Worm (Caenorhabditis elegans) whole organism, mixed stage, embryonic: ENCODE measurements around the gene T25D1.2.

Experiments
- M03D4.4 ChIP-seq: sonication (generic microtip); optimal IDR thresholded peaks from 2 replicates; lab custom pipeline; 2017; ENCODE audit warnings: mild to moderate bottlenecking, missing genetic modification characterization, missing compliant biosample characterization
- blmp-1 ChIP-seq: fragments of 150-350 bp; optimal IDR thresholded peaks from 2 replicates; lab custom pipeline; 2014; ENCODE audit warnings: missing biosample characterization, missing genetic modification characterization
- ceh-39 ChIP-seq: fragments of 150-350 bp; optimal IDR thresholded peaks from 2 replicates; lab custom pipeline; 2014; ENCODE audit warnings: missing biosample characterization, missing genetic modification characterization
- ceh-43 ChIP-seq: fragments of 200-800 bp; sonication (Bioruptor generic); optimal IDR thresholded peaks from 2 replicates; lab custom pipeline; 2018; ENCODE audit warnings: mild to moderate bottlenecking, missing genetic modification characterization, moderate library complexity, missing compliant biosample characterization
- ces-1 ChIP-seq: fragments of 150-350 bp; optimal IDR thresholded peaks from 2 replicates; lab custom pipeline; 2014; ENCODE audit warnings: missing biosample characterization, missing genetic modification reagents, missing genetic modification characterization
- cnd-1 ChIP-seq: fragments of 200-800 bp; sonication (Bioruptor generic); optimal IDR thresholded peaks from 2 replicates; lab custom pipeline; 2018; ENCODE audit warnings: mild to moderate bottlenecking, missing genetic modification characterization, missing compliant biosample characterization
- drap-1 ChIP-seq: fragments of 200-800 bp; sonication (Bioruptor generic); optimal IDR thresholded peaks from 3 replicates; lab custom pipeline; 2018; ENCODE audit warnings: mild to moderate bottlenecking, missing genetic modification characterization, missing compliant biosample characterization
- elt-1 ChIP-seq: sonication (generic microtip); optimal IDR thresholded peaks from 2 replicates; lab custom pipeline; 2017; ENCODE audit warnings: missing genetic modification characterization, mild to moderate bottlenecking, missing compliant biosample characterization, antibody characterized with exemption, moderate library complexity, borderline replicate concordance; ENCODE audit not compliant: insufficient read depth
- elt-3 ChIP-seq: fragments of 150-350 bp; optimal IDR thresholded peaks from 2 replicates; lab custom pipeline; 2014; ENCODE audit warnings: missing biosample characterization, missing genetic modification characterization
- flh-1 ChIP-seq: fragments of 200-800 bp; sonication (Bioruptor generic); optimal IDR thresholded peaks from 2 replicates; lab custom pipeline; 2018; ENCODE audit warnings: mild to moderate bottlenecking, missing genetic modification characterization, moderate library complexity, missing compliant biosample characterization
- hlh-1 ChIP-seq: fragments of 150-350 bp; optimal IDR thresholded peaks from 2 replicates; lab custom pipeline; 2014; ENCODE audit warnings: missing biosample characterization, missing genetic modification reagents, missing genetic modification characterization
- lin-13 ChIP-seq: fragments of 150-350 bp; optimal IDR thresholded peaks from 2 replicates; lab custom pipeline; 2014; ENCODE audit warnings: missing biosample characterization, missing genetic modification characterization
- lin-32 ChIP-seq: fragments of 200-800 bp; sonication (Bioruptor generic); optimal IDR thresholded peaks from 2 replicates; lab custom pipeline; 2018; ENCODE audit warnings: mild to moderate bottlenecking, missing genetic modification characterization, missing compliant biosample characterization
- mep-1 ChIP-seq: fragments of 150-350 bp; optimal IDR thresholded peaks from 2 replicates; lab custom pipeline; 2017; ENCODE audit warnings: missing biosample characterization, missing genetic modification reagents, missing genetic modification characterization, inconsistent platforms
- mls-2 ChIP-seq: sonication (generic microtip); optimal IDR thresholded peaks from 2 replicates; lab custom pipeline; 2016; ENCODE audit warnings: mild to moderate bottlenecking, missing genetic modification characterization, moderate library complexity, missing compliant biosample characterization
- nhr-12 ChIP-seq: fragments of 150-350 bp; optimal IDR thresholded peaks from 2 replicates; lab custom pipeline; 2014; ENCODE audit warnings: missing biosample characterization, missing genetic modification characterization
- nhr-2 ChIP-seq: fragments of 150-350 bp; optimal IDR thresholded peaks from 2 replicates; lab custom pipeline; 2014; ENCODE audit warnings: missing biosample characterization, missing genetic modification characterization
- nhr-28 ChIP-seq: fragments of 150-350 bp; optimal IDR thresholded peaks from 2 replicates; lab custom pipeline; 2014; ENCODE audit warnings: missing biosample characterization, missing genetic modification characterization
- nhr-76 ChIP-seq: sonication (generic microtip); optimal IDR thresholded peaks from 2 replicates; lab custom pipeline; 2017; ENCODE audit warnings: missing biosample characterization, missing genetic modification characterization
- pha-4 ChIP-seq: fragments of 150-350 bp; optimal IDR thresholded peaks from 2 replicates; lab custom pipeline; 2018; ENCODE audit warnings: missing biosample characterization, missing genetic modification reagents, missing genetic modification characterization
- sem-2 ChIP-seq: fragments of 200-800 bp; sonication (Bioruptor generic); optimal IDR thresholded peaks from 2 replicates; lab custom pipeline; 2018; ENCODE audit warnings: mild to moderate bottlenecking, missing genetic modification characterization, missing compliant biosample characterization
- snpc-4 ChIP-seq: fragments of 150-350 bp; optimal IDR thresholded peaks from 2 replicates; lab custom pipeline; 2014; ENCODE audit warnings: missing biosample characterization, missing genetic modification characterization
- sptf-1 ChIP-seq: sonication (generic microtip); optimal IDR thresholded peaks from 2 replicates; lab custom pipeline; 2017; ENCODE audit warnings: mild to moderate bottlenecking, missing genetic modification characterization, moderate library complexity, missing compliant biosample characterization
- unc-120 ChIP-seq: sonication (generic microtip); optimal IDR thresholded peaks from 2 replicates; lab custom pipeline; 2017; ENCODE audit warnings: missing genetic modification characterization, missing compliant biosample characterization; ENCODE audit not compliant: poor library complexity, severe bottlenecking
- unc-62 ChIP-seq: fragments of 150-350 bp; optimal IDR thresholded peaks from 2 replicates; lab custom pipeline; 2014; ENCODE audit warnings: missing biosample characterization, missing genetic modification reagents, missing genetic modification characterization
- zip-8 ChIP-seq: fragments of 150-350 bp; optimal IDR thresholded peaks from 2 replicates; lab custom pipeline; 2014; ENCODE audit warnings: missing biosample characterization, missing genetic modification characterization
- ztf-11 ChIP-seq: fragments of 150-350 bp; optimal IDR thresholded peaks from 2 replicates; lab custom pipeline; 2014; ENCODE audit warnings: missing biosample characterization, missing genetic modification characterization

The T25D1.2 gene

ce11 chrX:16536230-16536940 lies 21.0 kb downstream of the T25D1.2 start, which contains the start of gene pat-9:
TSS of gene pat-9 (plus strand) at chrX:16536890.
- peak; percentile 78 for TF ChIP-seq hlh-1
- no peak for TF ChIP-seq nhr-76 (tag; lab: Kevin White, UChicago)
- TF ChIP-seq ceh-39 (tag; lab: Kevin White, UChicago), result no peak
- no peak for TF ChIP-seq flh-1
- peak; percentile 68 for TF ChIP-seq unc-120
- peak; percentile 32 for TF ChIP-seq M03D4.4 (tag; lab: Kevin White, UChicago)

ce11 chrX:16540374-16540773 lies 25.0 kb downstream of the T25D1.2 start, which contains the start of gene osm-1:
TSS of gene osm-1 (plus strand) at chrX:16540674.
- no peak for TF ChIP-seq ceh-39 (tag; lab: Kevin White, UChicago)
- TF ChIP-seq cnd-1 (tag; lab: Kevin White, UChicago), result no peak
- no peak for TF ChIP-seq sptf-1 (tag; lab: Kevin White, UChicago)
- no peak for TF ChIP-seq nhr-28 (tag; lab: Kevin White, UChicago)
- no peak for TF ChIP-seq nhr-12 (tag; lab: Kevin White, UChicago)

- TF ChIP-seq ceh-39 (tag; lab: Kevin White, UChicago), result no peak
- TF ChIP-seq nhr-12 (tag; lab: Kevin White, UChicago), result no peak
- TF ChIP-seq sem-2, result no peak
- no peak for TF ChIP-seq drap-1
- TF ChIP-seq elt-1 (tag; lab: Kevin White, UChicago), result no peak
- TF ChIP-seq ceh-43 (GFP tag; lab: Kevin White, UChicago), result no peak
- TF ChIP-seq elt-3 (tag; lab: Kevin White, UChicago), result no peak
- TF ChIP-seq ztf-11 (tag; lab: Kevin White, UChicago), result no peak
These were observed 28.5 kb downstream of the T25D1.2 start for ce11 chrX:16543887-16544286.

- no peak for TF ChIP-seq snpc-4 (tag; lab: Kevin White, UChicago)
- TF ChIP-seq zip-8 (tag; lab: Kevin White, UChicago), result no peak
- TF ChIP-seq sptf-1 (tag; lab: Kevin White, UChicago), result no peak
- TF ChIP-seq ceh-43 (GFP tag; lab: Kevin White, UChicago), result no peak
- no peak for TF ChIP-seq drap-1
- TF ChIP-seq blmp-1, result no peak
- TF ChIP-seq flh-1, result no peak
- no peak for TF ChIP-seq nhr-12 (tag; lab: Kevin White, UChicago)
- no peak for TF ChIP-seq pha-4
- no peak for TF ChIP-seq mep-1 (tag; lab: Kevin White, UChicago)
- TF ChIP-seq elt-1 (tag; lab: Kevin White, UChicago), result no peak
- TF ChIP-seq lin-13 (tag; lab: Kevin White, UChicago), result no peak
- no peak for TF ChIP-seq nhr-28 (tag; lab: Kevin White, UChicago)
- no peak for TF ChIP-seq nhr-76 (tag; lab: Kevin White, UChicago)
- no peak for TF ChIP-seq hlh-1
- TF ChIP-seq mls-2, result no peak
- no peak for TF ChIP-seq cnd-1 (tag; lab: Kevin White, UChicago)
- no peak for TF ChIP-seq unc-62 (GFP tag; lab: Kevin White, UChicago)
- no peak for TF ChIP-seq lin-32 (GFP tag; lab: Kevin White, UChicago)
- no peak for TF ChIP-seq ztf-11 (tag; lab: Kevin White, UChicago)
These were observed 30.3 kb downstream of the T25D1.2 start for ce11 chrX:16545641-16546040.

- no peak for TF ChIP-seq zip-8 (tag; lab: Kevin White, UChicago)
- no peak for TF ChIP-seq lin-32 (GFP tag; lab: Kevin White, UChicago)
- no peak for TF ChIP-seq unc-120
- TF ChIP-seq cnd-1 (tag; lab: Kevin White, UChicago), result no peak
- TF ChIP-seq nhr-28 (tag; lab: Kevin White, UChicago), result no peak
- no peak for TF ChIP-seq mep-1 (tag; lab: Kevin White, UChicago)
- TF ChIP-seq unc-62 (GFP tag; lab: Kevin White, UChicago), result no peak
- no peak for TF ChIP-seq flh-1
- no peak for TF ChIP-seq mls-2
- no peak for TF ChIP-seq ces-1 (GFP tag; lab: Kevin White, UChicago)
- no peak for TF ChIP-seq nhr-2 (tag; lab: Kevin White, UChicago)
- TF ChIP-seq ceh-43 (GFP tag; lab: Kevin White, UChicago), result no peak
- no peak for TF ChIP-seq ztf-11 (tag; lab: Kevin White, UChicago)
- TF ChIP-seq ceh-39 (tag; lab: Kevin White, UChicago), result no peak
These were observed 30.8 kb downstream of the T25D1.2 start for ce11 chrX:16546135-16546534.
